Worm (Caenorhabditis elegans) whole organism, early embryonic: ENCODE data around the gene T16G12.7.

ENCODE experiments used
- aly-1 ChIP-seq: sonication (generic microtip); optimal IDR thresholded peaks from 2 replicates; lab custom pipeline; 2016; ENCODE audit warnings: missing genetic modification characterization, missing compliant biosample characterization
- ama-1 ChIP-seq: fragments of 150-350 bp; optimal IDR thresholded peaks from 2 replicates; lab custom pipeline; 2014
- hmg-4 ChIP-seq: fragments of 200-800 bp; sonication (Bioruptor generic); optimal IDR thresholded peaks from 2 replicates; lab custom pipeline; 2018; ENCODE audit warnings: mild to moderate bottlenecking, missing genetic modification characterization, missing compliant biosample characterization

- TF ChIP-seq hmg-4: no peak
- no peak for TF ChIP-seq aly-1 (tag; lab: Kevin White, UChicago)
- TF ChIP-seq ama-1: no peak
Measured at ce11 chrIII:10085103-10085502, 45.2 kb upstream of the T16G12.7 start, which contains the start of gene T16H12.13.
